Worm (Caenorhabditis elegans) whole organism, L4/young adult: ENCODE results near the gene T21H3.1.

ENCODE experiments used
- dao-5 ChIP-seq: sonication (generic microtip); optimal IDR thresholded peaks from 2 replicates; lab custom pipeline; 2016; ENCODE audit warnings: missing genotype, missing genetic modification characterization, moderate library complexity, missing compliant biosample characterization
- him-1 ChIP-seq: sonication (generic microtip); optimal IDR thresholded peaks from 2 replicates; lab custom pipeline; 2016; ENCODE audit warnings: missing genotype, missing genetic modification reagents, missing genetic modification characterization, missing compliant biosample characterization

DNA sequence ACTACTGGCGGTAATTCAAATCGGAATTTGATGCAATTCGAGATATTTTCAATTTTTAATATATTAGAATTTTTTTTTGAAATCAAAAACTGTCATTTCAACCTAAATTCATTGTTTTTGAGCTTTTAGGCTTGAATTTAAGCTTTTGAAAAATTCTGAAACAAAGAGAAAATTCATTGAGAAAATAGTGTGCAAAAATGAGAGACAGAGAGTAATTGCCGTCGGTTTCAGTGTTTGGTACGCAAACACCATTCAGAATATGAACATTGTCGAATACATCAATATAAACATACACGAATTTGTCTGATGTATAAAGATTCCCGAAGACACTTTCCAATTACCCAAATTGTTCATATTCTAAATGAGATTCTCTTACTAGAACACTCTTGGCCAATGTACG, 25.2 kb downstream of the T21H3.1 start:
- TF ChIP-seq dao-5 (tag; lab: Kevin White, UChicago), result no peak
- no peak for TF ChIP-seq him-1 (tag; lab: Kevin White, UChicago)
